Fruit fly (Drosophila melanogaster) whole organism, embryonic: ENCODE measurements around the gene CG32192.
A peak's percentile ranks its signal among the peaks of the same experiment; 100 is the strongest.

Experiments
- Bdp1 ChIP-seq: fragments of 200-800 bp; sonication (Bioruptor generic); optimal IDR thresholded peaks from 3 replicates; lab custom pipeline; 2016; ENCODE audit warnings: missing biosample characterization, missing genetic modification characterization
- CG10366 ChIP-seq: fragments of 200-800 bp; sonication (Bioruptor generic); IDR thresholded peaks from 2 replicates; pipeline ENCODE4 v1.3.6; 2022; ENCODE audit warnings: missing biosample characterization, missing genetic modification characterization
- CG12071 ChIP-seq: fragments of 200-800 bp; sonication (Bioruptor generic); optimal IDR thresholded peaks from 3 replicates; lab custom pipeline; 2018; ENCODE audit warnings: missing biosample characterization, mild to moderate bottlenecking, missing genetic modification characterization
- CG12391 ChIP-seq: fragments of 200-800 bp; sonication (Bioruptor generic); optimal IDR thresholded peaks from 3 replicates; lab custom pipeline; 2018; ENCODE audit warnings: missing biosample characterization, mild to moderate bottlenecking, missing genetic modification characterization, moderate library complexity
- CG12769 ChIP-seq: fragments of 200-800 bp; sonication (Bioruptor generic); optimal IDR thresholded peaks from 2 replicates; lab custom pipeline; 2019; ENCODE audit warnings: missing biosample characterization, mild to moderate bottlenecking, missing genetic modification characterization, moderate library complexity
- CG14860 ChIP-seq: fragments of 200-800 bp; sonication (Bioruptor generic); IDR thresholded peaks from 3 replicates; pipeline ENCODE4 v1.3.6; 2022; ENCODE audit warnings: missing biosample characterization, missing genetic modification characterization; ENCODE audit not compliant: partially characterized antibody
- CG15601 ChIP-seq: fragments of 200-800 bp; sonication (Bioruptor generic); optimal IDR thresholded peaks from 3 replicates; lab custom pipeline; 2019; ENCODE audit warnings: missing biosample characterization, mild to moderate bottlenecking, missing genetic modification characterization, moderate library complexity
- CG34376 ChIP-seq: fragments of 200-800 bp; sonication (Bioruptor generic); optimal IDR thresholded peaks from 2 replicates; lab custom pipeline; 2018; ENCODE audit warnings: missing biosample characterization, mild to moderate bottlenecking, missing genetic modification characterization
- CG4617 ChIP-seq: fragments of 200-800 bp; sonication (Bioruptor generic); optimal IDR thresholded peaks from 3 replicates; lab custom pipeline; 2016; ENCODE audit warnings: missing biosample characterization, missing genetic modification characterization, borderline replicate concordance
- CG5180 ChIP-seq: fragments of 200-800 bp; sonication (Bioruptor generic); optimal IDR thresholded peaks from 3 replicates; lab custom pipeline; 2017; ENCODE audit warnings: missing biosample characterization, missing genetic modification characterization, mild to moderate bottlenecking, moderate library complexity, missing genetic modification reagents
- CG6254 ChIP-seq: fragments of 200-800 bp; sonication (Bioruptor generic); optimal IDR thresholded peaks from 3 replicates; lab custom pipeline; 2017; ENCODE audit warnings: mild to moderate bottlenecking, missing biosample characterization, missing genetic modification reagents, missing genetic modification characterization
- CG6813 ChIP-seq: fragments of 200-800 bp; sonication (Bioruptor generic); optimal IDR thresholded peaks from 2 replicates; lab custom pipeline; 2017; ENCODE audit warnings: missing biosample characterization, missing genetic modification characterization, mild to moderate bottlenecking, moderate library complexity, missing genetic modification reagents
- CG7372 ChIP-seq: fragments of 200-800 bp; sonication (Bioruptor generic); IDR thresholded peaks from 2 replicates; pipeline ENCODE4 v1.3.6; 2022; ENCODE audit warnings: missing biosample characterization, missing genetic modification characterization
- CG8089 ChIP-seq: fragments of 200-800 bp; sonication (Bioruptor generic); optimal IDR thresholded peaks from 3 replicates; lab custom pipeline; 2016; ENCODE audit warnings: missing biosample characterization, missing genetic modification characterization
- Dref ChIP-seq: fragments of 200-800 bp; sonication (Bioruptor generic); IDR thresholded peaks from 2 replicates; pipeline ENCODE4 v1.3.6; 2022; ENCODE audit warnings: missing biosample characterization, missing genetic modification characterization
- Drgx ChIP-seq: fragments of 200-800 bp; sonication (Bioruptor generic); IDR thresholded peaks from 2 replicates; pipeline ENCODE4 v1.3.6; 2022; ENCODE audit warnings: missing biosample characterization, missing genetic modification characterization
- E2f2 ChIP-seq: fragments of 200-800 bp; sonication (Bioruptor generic); IDR thresholded peaks from 2 replicates; pipeline ENCODE4 v1.3.6; 2022; ENCODE audit warnings: missing biosample characterization, missing genetic modification characterization
- ERR ChIP-seq: fragments of 200-800 bp; sonication (Bioruptor generic); optimal IDR thresholded peaks from 2 replicates; lab custom pipeline; 2016; ENCODE audit warnings: missing biosample characterization, missing genetic modification characterization
- Ets65A ChIP-seq: fragments of 200-800 bp; sonication (Bioruptor generic); peaks from one replicate; lab custom pipeline; 2016; ENCODE audit warnings: missing biosample characterization, missing genetic modification characterization
- Ets97D ChIP-seq: fragments of 200-800 bp; sonication (Bioruptor generic); optimal IDR thresholded peaks from 3 replicates; lab custom pipeline; 2016; ENCODE audit warnings: missing biosample characterization, missing genetic modification characterization
- Fer1 ChIP-seq: fragments of 200-800 bp; sonication (Bioruptor generic); optimal IDR thresholded peaks from 2 replicates; lab custom pipeline; 2017; ENCODE audit warnings: missing biosample characterization, mild to moderate bottlenecking, missing genetic modification characterization
- H15 ChIP-seq: fragments of 200-800 bp; sonication (Bioruptor generic); IDR thresholded peaks from 3 replicates; pipeline ENCODE4 v1.3.6; 2022; ENCODE audit warnings: missing biosample characterization, missing genetic modification characterization
- Hr39 ChIP-seq: fragments of >200 bp; optimal IDR thresholded peaks from 2 replicates; lab custom pipeline; 2017
- Lpt ChIP-seq: fragments of >200 bp; optimal IDR thresholded peaks from 2 replicates; lab custom pipeline; 2018; ENCODE audit warnings: missing biosample characterization, missing genetic modification characterization
- Nf-YC ChIP-seq: fragments of 200-800 bp; optimal IDR thresholded peaks from 3 replicates; lab custom pipeline; 2019; ENCODE audit warnings: missing biosample characterization, mild to moderate bottlenecking, missing genetic modification characterization, moderate library complexity
- Optix ChIP-seq: fragments of 200-800 bp; sonication (Bioruptor generic); IDR thresholded peaks from 3 replicates; pipeline ENCODE4 v1.3.6; 2022; ENCODE audit warnings: missing biosample characterization, missing genetic modification characterization
- TFAM ChIP-seq: fragments of 200-800 bp; sonication (Bioruptor generic); optimal IDR thresholded peaks from 2 replicates; lab custom pipeline; 2017; ENCODE audit warnings: missing biosample characterization, missing genetic modification characterization, inconsistent platforms
- Trl ChIP-seq, 3 experiments: fragments of >200 bp in 2 of 3; fragments of 200-800 bp in 1 of 3; sonication (Bioruptor generic) in 1 of 3; optimal IDR thresholded peaks; 2 replicates in 1 of 3; 3 replicates in 2 of 3; lab custom pipeline; 2016 to 2017; ENCODE audit warnings: missing biosample characterization in 1 of 3, missing genetic modification characterization in 1 of 3
- ara ChIP-seq: fragments of 200-800 bp; sonication (Bioruptor generic); IDR thresholded peaks from 2 replicates; pipeline ENCODE4 v1.3.6; 2022; ENCODE audit warnings: missing biosample characterization, missing genetic modification characterization
- bbx ChIP-seq: fragments of 200-800 bp; sonication (Bioruptor generic); IDR thresholded peaks from 2 replicates; pipeline ENCODE4 v1.3.6; 2022; ENCODE audit warnings: missing biosample characterization, missing genetic modification characterization; ENCODE audit not compliant: partially characterized antibody
- bsh ChIP-seq, 2 experiments: fragments of 200-800 bp; sonication (Bioruptor generic); optimal IDR thresholded peaks; 2 replicates each; lab custom pipeline; 2017 to 2018; ENCODE audit warnings: mild to moderate bottlenecking in 2 of 2, missing biosample characterization in 2 of 2, missing genetic modification characterization in 2 of 2, moderate library complexity in 1 of 2
- cg ChIP-seq: fragments of 200-800 bp; sonication (Bioruptor generic); optimal IDR thresholded peaks from 3 replicates; lab custom pipeline; 2019; ENCODE audit warnings: missing biosample characterization, mild to moderate bottlenecking, missing genetic modification characterization, moderate library complexity
- emc ChIP-seq: fragments of 200-800 bp; sonication (Bioruptor generic); optimal IDR thresholded peaks from 2 replicates; lab custom pipeline; 2016; ENCODE audit warnings: missing biosample characterization, missing genetic modification characterization
- fd64A ChIP-seq: fragments of 200-800 bp; sonication (Bioruptor generic); optimal IDR thresholded peaks from 3 replicates; lab custom pipeline; 2018; ENCODE audit warnings: missing biosample characterization, mild to moderate bottlenecking, missing genetic modification characterization
- ham ChIP-seq: fragments of 200-800 bp; sonication (Bioruptor generic); IDR thresholded peaks from 2 replicates; pipeline ENCODE4 v1.3.6; 2022; ENCODE audit warnings: missing biosample characterization, missing genetic modification characterization
- lbe ChIP-seq: fragments of 200-800 bp; sonication (Bioruptor generic); optimal IDR thresholded peaks from 2 replicates; lab custom pipeline; 2016; ENCODE audit warnings: missing biosample characterization, mild to moderate bottlenecking, missing genetic modification characterization
- nau ChIP-seq: fragments of 200-800 bp; sonication (Bioruptor generic); optimal IDR thresholded peaks from 3 replicates; lab custom pipeline; 2017; ENCODE audit warnings: missing biosample characterization, mild to moderate bottlenecking, missing genetic modification characterization, missing genetic modification reagents
- nom ChIP-seq: fragments of 200-800 bp; sonication (Bioruptor generic); optimal IDR thresholded peaks from 2 replicates; lab custom pipeline; 2017; ENCODE audit warnings: missing biosample characterization, missing genetic modification characterization, mild to moderate bottlenecking, moderate library complexity, missing genetic modification reagents
- pzg ChIP-seq: fragments of 200-800 bp; sonication (Bioruptor generic); optimal IDR thresholded peaks from 3 replicates; lab custom pipeline; 2018; ENCODE audit warnings: missing biosample characterization, mild to moderate bottlenecking, missing genetic modification characterization, moderate library complexity
- sens ChIP-seq: fragments of 200-800 bp; sonication (Bioruptor generic); peaks from one replicate; lab custom pipeline; 2016; ENCODE audit warnings: missing biosample characterization, missing genetic modification characterization
- slbo ChIP-seq: fragments of 200-800 bp; sonication (Bioruptor generic); IDR thresholded peaks from 2 replicates; pipeline ENCODE4 v1.3.6; 2022; ENCODE audit warnings: missing biosample characterization, missing genetic modification characterization
- tgo ChIP-seq: fragments of 200-800 bp; sonication (Bioruptor generic); IDR thresholded peaks from 3 replicates; pipeline ENCODE4 v1.3.6; 2022; ENCODE audit warnings: missing biosample characterization, missing genetic modification characterization
- vvl ChIP-seq: fragments of 200-800 bp; sonication (Bioruptor generic); IDR thresholded peaks from 2 replicates; pipeline ENCODE4 v1.3.6; 2022; ENCODE audit warnings: missing biosample characterization, missing genetic modification characterization

Gene CG32192

DNA sequence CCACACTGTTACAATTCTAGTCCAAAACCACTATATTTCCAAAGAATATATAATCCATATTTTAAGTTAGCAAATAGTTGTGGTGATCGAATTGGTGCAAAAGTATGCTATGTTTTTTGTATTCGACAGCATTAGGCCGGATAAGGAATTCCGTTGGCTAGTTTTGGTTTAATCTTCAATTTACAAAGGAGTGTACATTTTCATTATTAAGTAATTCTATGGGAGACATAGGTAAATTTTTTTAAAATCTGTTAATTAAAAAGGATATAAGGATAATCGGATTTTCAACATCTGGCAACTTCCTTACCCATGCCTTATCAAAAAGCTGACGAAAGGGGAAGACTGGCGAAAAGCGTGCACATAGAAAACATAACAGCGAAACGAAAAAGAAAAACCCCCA is 38.5 kb downstream of the CG32192 start:
- TF ChIP-seq Drgx (GFP tag; lab: Robert Waterston, UW) (peak; percentile 58), ham (GFP tag; lab: Robert Waterston, UW) (no peak), bsh (GFP tag; optimal IDR thresholded peaks at IDR 0.05; lab: Kevin White, UChicago) (peak in 1 of 2 experiments; percentile 60)

DNA sequence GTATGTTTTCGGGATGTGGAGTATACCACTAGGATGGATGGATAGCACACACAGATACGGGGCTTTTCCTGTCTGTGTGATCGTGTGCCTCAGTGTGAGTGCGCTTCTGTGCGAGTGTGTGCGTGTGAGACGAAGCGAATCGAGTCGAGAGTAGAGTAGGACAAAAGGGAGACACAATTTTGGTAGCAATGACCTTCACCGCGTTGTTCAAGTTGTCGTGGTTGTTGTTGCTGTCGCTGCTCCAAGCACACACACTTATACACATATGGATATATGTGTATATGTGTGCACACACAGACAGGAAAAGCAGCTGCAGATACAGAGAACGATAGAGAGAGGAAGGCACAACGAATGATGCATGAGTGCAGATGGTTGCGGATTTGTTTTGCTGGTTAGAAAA is 39.0 kb downstream of the CG32192 start:
- TF ChIP-seq bbx (GFP tag; lab: Robert Waterston, UW) (no peak), Ets97D (GFP tag; lab: Kevin White, UChicago) (no peak), Lpt (GFP tag; lab: Kevin White, UChicago) (no peak), Hr39 (lab: Kevin White, UChicago) (no peak), Fer1 (GFP tag; lab: Kevin White, UChicago) (no peak), CG8089 (GFP tag; lab: Kevin White, UChicago) (no peak), CG5180 (GFP tag; lab: Kevin White, UChicago) (no peak), pzg (GFP tag; lab: Kevin White, UChicago) (no peak), Ets65A (peak; percentile 79), Bdp1 (GFP tag; lab: Kevin White, UChicago) (no peak), nau (GFP tag; lab: Kevin White, UChicago) (no peak), cg (peak; percentile 46), vvl (GFP tag; lab: Robert Waterston, UW) (no peak), lbe (no peak)

DNA sequence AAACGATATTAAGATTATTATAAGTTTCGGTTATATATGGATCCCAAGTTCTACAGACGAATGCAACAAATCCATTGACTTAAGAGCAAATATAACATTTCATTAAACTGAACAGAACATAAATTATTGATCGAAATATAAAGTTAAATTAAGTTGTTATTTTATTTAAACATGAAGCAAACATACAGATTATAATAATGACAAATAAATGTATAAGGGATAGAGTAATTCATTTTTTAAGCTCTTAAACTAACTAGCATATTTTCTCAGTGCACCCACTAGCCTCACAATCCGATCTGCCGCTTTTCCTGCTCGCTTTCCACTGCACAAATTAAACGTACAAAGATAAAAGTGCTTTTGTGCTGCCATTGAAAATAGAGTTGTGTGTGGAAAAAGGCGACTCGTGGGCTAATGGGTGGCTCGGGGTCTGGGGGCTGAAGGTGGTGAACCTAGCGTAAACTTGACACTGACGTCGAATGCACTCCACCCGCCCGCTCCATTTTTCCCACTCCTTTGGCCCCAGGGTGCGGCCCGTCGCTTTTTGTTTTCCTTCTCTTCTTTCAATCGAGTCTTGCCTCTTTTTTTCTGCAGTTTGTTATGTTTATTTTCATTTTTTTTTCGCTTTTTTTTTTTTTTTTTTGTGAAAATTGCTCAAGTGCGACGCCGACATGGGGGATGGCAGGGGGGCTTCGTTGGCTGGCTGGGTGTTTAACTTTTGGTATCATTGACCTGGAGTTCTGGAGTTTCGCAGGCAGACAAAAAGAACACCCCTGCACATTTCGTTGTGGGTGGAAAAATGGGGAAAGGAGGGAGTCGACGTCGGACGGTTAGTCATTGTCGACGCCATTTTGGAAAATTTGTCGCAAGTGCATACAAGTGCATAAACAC is 39.7 kb downstream of the CG32192 start:
- no peak for TF ChIP-seq CG4617 (GFP tag; lab: Kevin White, UChicago)
- TF ChIP-seq CG12391 (tag; lab: Kevin White, UChicago): no peak
- no peak for TF ChIP-seq Optix (GFP tag; lab: Robert Waterston, UW)
- no peak for TF ChIP-seq TFAM (GFP tag; lab: Kevin White, UChicago)
- TF ChIP-seq Trl (optimal IDR thresholded peaks at IDR 0.05; lab: Kevin White, UChicago): no peak
- no peak for TF ChIP-seq Trl (GFP tag; optimal IDR thresholded peaks at IDR 0.05; lab: Kevin White, UChicago)
- peak; percentile 60 for TF ChIP-seq Drgx (GFP tag; lab: Robert Waterston, UW)
- peak in 1 of 2 experiments; percentile 98 for TF ChIP-seq bsh (GFP tag; optimal IDR thresholded peaks at IDR 0.05; lab: Kevin White, UChicago)
- no peak for TF ChIP-seq CG6813 (GFP tag; lab: Kevin White, UChicago)
- peak; percentile 26 for TF ChIP-seq sens (GFP tag; lab: Kevin White, UChicago)
- TF ChIP-seq Nf-YC (tag; lab: Kevin White, UChicago): no peak
- peak; percentile 67 for TF ChIP-seq Ets65A
- peak; percentile 96 for TF ChIP-seq nom (GFP tag; lab: Kevin White, UChicago)
- no peak for TF ChIP-seq E2f2
- TF ChIP-seq tgo (GFP tag; lab: Robert Waterston, UW): no peak
- TF ChIP-seq H15: no peak

DNA sequence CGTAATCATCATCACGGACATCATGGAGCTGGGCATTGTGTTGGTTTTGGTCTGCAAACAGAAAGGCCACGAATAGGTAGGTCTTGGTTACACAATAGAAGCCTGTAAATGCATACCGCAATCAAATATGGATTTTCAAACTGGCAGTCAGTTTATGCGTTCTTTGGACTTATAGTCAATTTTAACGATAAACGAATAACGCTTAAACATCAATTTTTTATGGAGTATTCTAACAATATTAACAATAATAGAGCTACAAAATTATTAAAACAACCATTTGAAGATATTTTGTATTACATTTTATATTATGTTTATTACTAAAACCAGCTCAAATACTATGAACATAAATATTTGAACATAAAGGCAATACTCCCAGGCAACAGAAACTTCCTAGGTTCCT is 41.4 kb downstream of the CG32192 start:
- TF ChIP-seq nau (GFP tag; lab: Kevin White, UChicago): no peak
- TF ChIP-seq CG15601 (tag; lab: Kevin White, UChicago): no peak
- TF ChIP-seq fd64A (GFP tag; lab: Kevin White, UChicago): no peak
- TF ChIP-seq CG14860: no peak
- no peak for TF ChIP-seq ara
- no peak for TF ChIP-seq CG12071 (GFP tag; lab: Kevin White, UChicago)
- no peak for TF ChIP-seq CG7372 (GFP tag; lab: Robert Waterston, UW)
- no peak for TF ChIP-seq Dref (GFP tag; lab: Robert Waterston, UW)
- TF ChIP-seq CG6254 (GFP tag; lab: Kevin White, UChicago): no peak
- no peak for TF ChIP-seq slbo (GFP tag; lab: Robert Waterston, UW)
- TF ChIP-seq ERR: no peak
- TF ChIP-seq CG34376: no peak
- no peak for TF ChIP-seq CG10366 (GFP tag; lab: Robert Waterston, UW)
- TF ChIP-seq emc: no peak
- no peak for TF ChIP-seq CG12769 (tag; lab: Kevin White, UChicago)
